Worm (Caenorhabditis elegans): Measurements from ENCODE around the gene R06F6.14.
A peak's percentile ranks its signal among the peaks of the same experiment; 100 is the strongest.

Gene R06F6.14

DNA sequence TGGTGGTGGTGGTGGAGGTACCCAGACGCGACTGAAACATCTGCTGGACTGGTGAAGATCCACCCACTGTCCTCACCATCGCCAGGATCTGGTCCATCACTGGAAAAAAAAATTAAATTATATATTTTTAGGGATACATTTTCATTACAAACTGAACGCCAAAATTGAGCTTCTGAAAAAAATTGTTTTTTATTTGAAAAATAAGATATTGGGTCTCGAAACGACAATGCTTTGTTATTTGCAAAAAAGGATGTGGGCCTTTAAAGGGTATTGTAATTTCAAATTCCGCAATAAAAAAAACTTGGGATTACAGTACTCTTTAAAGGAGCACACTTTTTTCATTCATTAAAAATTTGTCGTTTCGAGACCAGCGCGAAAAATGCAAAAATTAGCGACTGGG, 40.8 kb downstream of the R06F6.14 start, which contains the start of gene M106.2:
Gene M106.2 (minus strand): TSS at position 101 of the 400 bp plus-strand sequence.
- TF ChIP-seq tbx-7 (tag; optimal IDR thresholded peaks at IDR 0.05) (no peak), dmd-4 (tag; optimal IDR thresholded peaks at IDR 0.05; ENCODE audit: borderline replicate concordance) (no peak), pqm-1 (tag; optimal IDR thresholded peaks at IDR 0.05) (no peak), ceh-22 (tag; optimal IDR thresholded peaks at IDR 0.05) (no peak), hlh-13 (GFP tag; optimal IDR thresholded peaks at IDR 0.05) (no peak), Y22D7AL.16 (tag; optimal IDR thresholded peaks at IDR 0.05) (no peak), zip-5 (tag; optimal IDR thresholded peaks at IDR 0.05) (no peak), hlh-30 (tag; optimal IDR thresholded peaks at IDR 0.05; ENCODE audit: insufficient read depth) (no peak), nfya-1 (tag; optimal IDR thresholded peaks at IDR 0.05) (no peak)

- TF ChIP-seq ref-2 (tag; optimal IDR thresholded peaks at IDR 0.05) = peak; percentile 31
- no peak for TF ChIP-seq mec-3 (tag; optimal IDR thresholded peaks at IDR 0.05; ENCODE audit: borderline replicate concordance)
- peak; percentile 68 for TF ChIP-seq hlh-30 (tag; optimal IDR thresholded peaks at IDR 0.05; ENCODE audit: insufficient read depth)
- TF ChIP-seq ceh-18 (tag; optimal IDR thresholded peaks at IDR 0.05) = peak; percentile 54
- no peak for TF ChIP-seq ceh-22 (tag; optimal IDR thresholded peaks at IDR 0.05)
- TF ChIP-seq odd-2 (tag; optimal IDR thresholded peaks at IDR 0.05) = no peak
- TF ChIP-seq nfya-1 (tag; optimal IDR thresholded peaks at IDR 0.05) = peak; percentile 41
- TF ChIP-seq ceh-19 (GFP tag; optimal IDR thresholded peaks at IDR 0.05) = no peak
- TF ChIP-seq unc-42 (tag; optimal IDR thresholded peaks at IDR 0.05) = no peak
- peak; percentile 100 for TF ChIP-seq unc-55 (GFP tag; optimal IDR thresholded peaks at IDR 0.05)
- TF ChIP-seq unc-86 (tag; optimal IDR thresholded peaks at IDR 0.05) = no peak
- TF ChIP-seq nhr-11 (tag; optimal IDR thresholded peaks at IDR 0.05) = no peak
- no peak for TF ChIP-seq F13H6.1 (tag; optimal IDR thresholded peaks at IDR 0.05)
Measured at ce11 chrII:10851110-10851509, 42.0 kb downstream of the R06F6.14 start.

DNA sequence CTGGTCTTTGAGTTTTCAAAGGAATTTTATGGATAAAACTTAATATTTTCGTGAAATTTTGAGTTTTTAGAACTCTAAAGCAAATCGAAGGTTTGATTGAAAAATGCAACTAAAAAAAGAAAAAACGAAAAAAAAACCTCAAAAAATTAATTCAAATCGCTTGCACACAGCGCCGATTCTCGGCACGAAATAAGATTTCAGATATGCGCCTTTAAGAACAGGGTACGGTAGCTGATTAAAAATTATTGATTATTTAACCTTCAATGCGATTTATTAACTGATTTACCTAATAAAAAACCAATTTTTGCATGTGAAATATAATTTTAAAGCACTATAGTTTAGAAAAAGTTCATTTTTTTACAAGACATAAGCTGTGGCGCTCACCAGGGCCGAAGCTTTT, 43.8 kb downstream of the R06F6.14 start:
- TF ChIP-seq tbx-7 (tag; optimal IDR thresholded peaks at IDR 0.05) = no peak
- no peak for TF ChIP-seq fax-1 (tag; optimal IDR thresholded peaks at IDR 0.05)
- TF ChIP-seq Y22D7AL.16 (tag; optimal IDR thresholded peaks at IDR 0.05) = no peak
- TF ChIP-seq ceh-48 (tag; optimal IDR thresholded peaks at IDR 0.05) = no peak
- TF ChIP-seq lin-11 (tag; optimal IDR thresholded peaks at IDR 0.05) = no peak
- no peak for TF ChIP-seq T23F11.4 (GFP tag; optimal IDR thresholded peaks at IDR 0.05)
- no peak for TF ChIP-seq odd-2 (tag; optimal IDR thresholded peaks at IDR 0.05)
- TF ChIP-seq zip-5 (tag; optimal IDR thresholded peaks at IDR 0.05) = no peak

DNA sequence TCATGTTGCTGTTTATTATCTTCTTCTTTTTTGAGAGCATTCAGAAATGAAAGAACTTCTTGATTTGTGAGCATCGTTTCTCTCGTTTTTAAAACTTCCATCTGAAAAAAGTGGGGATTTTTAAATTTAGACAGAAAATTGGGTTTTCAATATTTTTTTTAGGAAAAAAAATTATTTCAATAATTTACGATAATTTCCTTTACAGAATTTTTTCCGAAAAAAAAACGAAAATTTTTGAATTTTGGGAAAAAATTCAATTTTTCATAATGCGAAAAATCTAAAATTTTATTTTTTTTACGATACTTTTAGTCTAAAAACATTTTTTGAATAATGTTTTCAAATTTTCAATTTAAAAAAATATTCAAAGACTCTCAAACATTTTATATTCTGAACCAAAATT, 48.0 kb downstream of the R06F6.14 start, which contains the start of gene M106.7:
Gene M106.7 (minus strand): TSS at position 101 of the 400 bp plus-strand sequence.
- no peak for TF ChIP-seq hlh-15 (tag; optimal IDR thresholded peaks at IDR 0.05)
- TF ChIP-seq C08G9.2 (tag; optimal IDR thresholded peaks at IDR 0.05) = no peak
- no peak for TF ChIP-seq sox-4 (tag; optimal IDR thresholded peaks at IDR 0.05)
- no peak for TF ChIP-seq rnt-1 (tag; optimal IDR thresholded peaks at IDR 0.05)
- TF ChIP-seq che-1 (tag; optimal IDR thresholded peaks at IDR 0.05) = no peak
- no peak for TF ChIP-seq hlh-13 (GFP tag; optimal IDR thresholded peaks at IDR 0.05)
- TF ChIP-seq hlh-8 (tag; optimal IDR thresholded peaks at IDR 0.05) = no peak
- TF ChIP-seq pros-1 (tag; optimal IDR thresholded peaks at IDR 0.05) = no peak
- TF ChIP-seq odd-2 (tag; optimal IDR thresholded peaks at IDR 0.05) = no peak
- TF ChIP-seq unc-55 (GFP tag; optimal IDR thresholded peaks at IDR 0.05) = no peak
- TF ChIP-seq pag-3 (tag; optimal IDR thresholded peaks at IDR 0.05; ENCODE audit: borderline replicate concordance) = no peak
- TF ChIP-seq gmeb-2 (tag; optimal IDR thresholded peaks at IDR 0.05) = no peak
- TF ChIP-seq ceh-45 (GFP tag; IDR thresholded peaks at IDR 0.05) = no peak

DNA sequence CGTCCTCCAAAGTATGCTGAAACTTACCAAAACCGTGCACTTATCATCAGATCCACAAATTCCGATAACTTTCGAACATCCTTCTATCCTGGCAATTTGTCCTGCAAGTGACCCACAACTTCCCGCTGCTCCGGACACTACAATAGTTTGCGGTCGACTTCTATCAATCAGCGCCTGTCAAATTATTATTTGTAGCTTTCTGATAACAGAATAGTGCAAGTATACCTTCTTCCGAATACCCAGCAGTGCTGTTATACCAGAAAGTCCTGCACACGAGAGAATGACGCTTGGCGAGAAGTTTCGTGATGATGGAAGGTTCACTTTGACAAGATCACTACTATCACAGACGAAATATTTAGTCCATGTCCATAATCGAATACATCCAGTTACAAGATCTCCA, 50.3 kb downstream of the R06F6.14 start:
- no peak for TF ChIP-seq unc-55 (GFP tag; optimal IDR thresholded peaks at IDR 0.05)
- TF ChIP-seq ceh-34 (tag; optimal IDR thresholded peaks at IDR 0.05) = no peak
- TF ChIP-seq ceh-48 (tag; optimal IDR thresholded peaks at IDR 0.05) = no peak
- TF ChIP-seq ztf-16 (tag; optimal IDR thresholded peaks at IDR 0.05) = no peak
- no peak for TF ChIP-seq rnt-1 (tag; optimal IDR thresholded peaks at IDR 0.05)
- TF ChIP-seq ceh-45 (GFP tag; IDR thresholded peaks at IDR 0.05) = no peak
- TF ChIP-seq ceh-22 (tag; optimal IDR thresholded peaks at IDR 0.05) = no peak
- no peak for TF ChIP-seq dmd-4 (tag; optimal IDR thresholded peaks at IDR 0.05; ENCODE audit: borderline replicate concordance)
- TF ChIP-seq ets-4 (tag; optimal IDR thresholded peaks at IDR 0.05) = no peak
- TF ChIP-seq unc-86 (tag; optimal IDR thresholded peaks at IDR 0.05) = no peak
- TF ChIP-seq C38D4.7 (GFP tag; optimal IDR thresholded peaks at IDR 0.05) = no peak

Data from whole organism, late embryonic.